Worm (Caenorhabditis elegans): ENCODE data around the gene F11E6.4.

DNA sequence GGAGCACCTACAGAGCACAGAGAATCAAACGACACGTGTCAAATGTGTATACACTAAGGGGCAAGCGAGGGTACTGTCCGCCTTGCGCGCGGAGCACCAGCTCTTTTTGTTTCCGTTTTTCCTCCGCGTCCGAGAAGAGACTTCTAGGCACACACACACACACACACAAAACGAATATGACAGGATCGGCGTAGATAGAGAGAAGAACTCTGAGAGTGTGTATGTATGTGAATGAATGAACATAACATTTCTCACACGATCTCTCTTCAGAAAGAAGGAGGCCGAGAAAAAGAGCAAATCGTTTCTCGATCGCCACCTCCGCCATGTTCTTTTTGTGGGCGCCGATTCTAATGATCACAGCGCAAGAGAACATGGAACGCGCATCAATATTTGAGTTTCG lies 20.5 kb upstream of the F11E6.4 start, which contains the start of gene nas-6:
- TF ChIP-seq ama-1 (optimal IDR thresholded peaks at IDR 0.05) (no peak), nhr-12 (tag; optimal IDR thresholded peaks at IDR 0.05) (no peak), skn-1 (tag; optimal IDR thresholded peaks at IDR 0.05) (no peak), nhr-237 (tag; optimal IDR thresholded peaks at IDR 0.05) (no peak), tbx-2 (tag; optimal IDR thresholded peaks at IDR 0.05) (no peak)

Measured in whole organism, L3 larva.